Fruit fly (Drosophila melanogaster) whole organism, adult: ENCODE results near the gene CG13984.

Source experiments
- CG11617 ChIP-seq: fragments of 200-800 bp; sonication (Bioruptor generic); optimal IDR thresholded peaks from 2 replicates; lab custom pipeline; 2017; ENCODE audit warnings: mild to moderate bottlenecking, missing biosample characterization, missing genetic modification reagents, missing genetic modification characterization
- CG12768 ChIP-seq: fragments of 200-800 bp; sonication (Bioruptor generic); optimal IDR thresholded peaks from 2 replicates; lab custom pipeline; 2017; ENCODE audit warnings: missing biosample characterization, missing genetic modification characterization, mild to moderate bottlenecking, moderate library complexity, missing genetic modification reagents
- CG14711 ChIP-seq: fragments of 200-800 bp; sonication (Bioruptor generic); optimal IDR thresholded peaks from 2 replicates; lab custom pipeline; 2018; ENCODE audit warnings: missing biosample characterization, mild to moderate bottlenecking, missing genetic modification characterization, moderate library complexity
- CG1620 ChIP-seq: fragments of 200-800 bp; sonication (Bioruptor generic); optimal IDR thresholded peaks from 2 replicates; lab custom pipeline; 2016; ENCODE audit warnings: missing biosample characterization, missing genetic modification characterization
- CG33017 ChIP-seq: fragments of 200-800 bp; sonication (Bioruptor generic); optimal IDR thresholded peaks from 2 replicates; lab custom pipeline; 2018; ENCODE audit warnings: missing biosample characterization, mild to moderate bottlenecking, missing genetic modification characterization, moderate library complexity
- CG5204 ChIP-seq: fragments of 200-800 bp; sonication (Bioruptor generic); optimal IDR thresholded peaks from 2 replicates; lab custom pipeline; 2016; ENCODE audit warnings: missing biosample characterization, missing genetic modification characterization
- CG7045 ChIP-seq: fragments of 200-800 bp; sonication (Bioruptor generic); optimal IDR thresholded peaks from 2 replicates; lab custom pipeline; 2017; ENCODE audit warnings: missing biosample characterization, mild to moderate bottlenecking, missing genetic modification characterization
- CG7101 ChIP-seq: fragments of 200-800 bp; sonication (Bioruptor generic); optimal IDR thresholded peaks from 2 replicates; lab custom pipeline; 2018; ENCODE audit warnings: missing biosample characterization, mild to moderate bottlenecking, missing genetic modification characterization, moderate library complexity
- Clk ChIP-seq: fragments of 200-800 bp; sonication (Bioruptor generic); optimal IDR thresholded peaks from 2 replicates; lab custom pipeline; 2017; ENCODE audit warnings: missing biosample characterization, missing genetic modification characterization
- Crg-1 ChIP-seq: fragments of 200-800 bp; sonication (Bioruptor generic); optimal IDR thresholded peaks from 2 replicates; lab custom pipeline; 2016; ENCODE audit warnings: missing biosample characterization, missing genetic modification characterization
- Hr96 ChIP-seq: fragments of 200-800 bp; sonication (Bioruptor generic); optimal IDR thresholded peaks from 2 replicates; lab custom pipeline; 2016; ENCODE audit warnings: missing biosample characterization, missing genetic modification characterization
- Mnt ChIP-seq: fragments of 200-800 bp; sonication (Bioruptor generic); optimal IDR thresholded peaks from 2 replicates; lab custom pipeline; 2016; ENCODE audit warnings: missing biosample characterization, mild to moderate bottlenecking, missing genetic modification characterization
- bab1 ChIP-seq: fragments of 200-800 bp; sonication (Bioruptor generic); optimal IDR thresholded peaks from 3 replicates; lab custom pipeline; 2019; ENCODE audit warnings: missing biosample characterization, mild to moderate bottlenecking, missing genetic modification characterization, moderate library complexity
- cic ChIP-seq: fragments of 200-800 bp; sonication (Bioruptor generic); optimal IDR thresholded peaks from 2 replicates; lab custom pipeline; 2017; ENCODE audit warnings: missing biosample characterization, mild to moderate bottlenecking, missing genetic modification characterization, moderate library complexity
- cnc ChIP-seq, 2 experiments: fragments of >200 bp; optimal IDR thresholded peaks; 2 replicates each; lab custom pipeline; 2017
- kay ChIP-seq: fragments of 200-800 bp; sonication (Bioruptor generic); peaks from one replicate; lab custom pipeline; 2016; ENCODE audit warnings: missing biosample characterization, missing genetic modification characterization, borderline replicate concordance
- ovo ChIP-seq: fragments of 200-800 bp; sonication (Bioruptor generic); optimal IDR thresholded peaks from 2 replicates; lab custom pipeline; 2016; ENCODE audit warnings: missing biosample characterization, missing genetic modification characterization
- pad ChIP-seq: fragments of 200-800 bp; sonication (Bioruptor generic); optimal IDR thresholded peaks from 3 replicates; lab custom pipeline; 2017; ENCODE audit warnings: missing biosample characterization, missing genetic modification characterization, mild to moderate bottlenecking, moderate library complexity, missing genetic modification reagents
- tj ChIP-seq: fragments of 200-800 bp; sonication (Bioruptor generic); optimal IDR thresholded peaks from 3 replicates; lab custom pipeline; 2017; ENCODE audit warnings: missing biosample characterization, mild to moderate bottlenecking, missing genetic modification characterization, moderate library complexity
- toe ChIP-seq: fragments of 200-800 bp; sonication (Bioruptor generic); optimal IDR thresholded peaks from 2 replicates; lab custom pipeline; 2016; ENCODE audit warnings: missing biosample characterization, missing genetic modification characterization

Gene CG13984

DNA sequence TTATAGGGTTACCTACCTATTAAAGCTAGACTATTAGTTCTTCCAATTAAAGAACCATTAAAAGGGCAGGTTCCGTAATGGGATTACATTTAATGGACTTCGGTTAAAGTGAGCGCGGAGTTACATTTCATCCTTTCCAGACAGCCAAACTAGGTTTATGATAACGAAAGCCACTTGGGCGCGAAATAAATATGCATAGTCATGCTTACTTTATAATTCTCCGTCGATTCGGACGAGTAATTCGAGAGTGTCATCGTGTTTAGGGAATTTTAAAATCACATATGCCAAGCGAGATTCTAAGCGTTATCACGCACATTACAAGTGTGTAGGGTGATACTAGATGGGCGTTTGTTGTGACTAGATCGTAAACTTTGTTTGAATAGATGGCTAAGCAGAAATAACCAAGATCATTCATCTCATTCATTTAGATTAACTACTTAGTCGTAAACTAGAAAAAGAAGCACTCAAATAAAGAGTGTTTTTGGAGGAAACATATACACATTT is 31.7 kb downstream of the CG13984 start:
- TF ChIP-seq kay (GFP tag; lab: Kevin White, UChicago) (peak; percentile 95), toe (no peak), cnc (optimal IDR thresholded peaks at IDR 0.05; lab: Kevin White, UChicago) (peak; percentile 57 to 99)

dm6 chr2L:6341246-6341645 is 32.6 kb downstream of the CG13984 start:
- no peak for TF ChIP-seq CG7045 (GFP tag; lab: Kevin White, UChicago)
- TF ChIP-seq toe = no peak
- TF ChIP-seq Crg-1 (GFP tag; lab: Kevin White, UChicago) = no peak
- TF ChIP-seq cic (GFP tag; lab: Kevin White, UChicago) = no peak
- no peak for TF ChIP-seq bab1 (GFP tag; lab: Kevin White, UChicago)
- peak; percentile 91 for TF ChIP-seq kay (GFP tag; lab: Kevin White, UChicago)

DNA sequence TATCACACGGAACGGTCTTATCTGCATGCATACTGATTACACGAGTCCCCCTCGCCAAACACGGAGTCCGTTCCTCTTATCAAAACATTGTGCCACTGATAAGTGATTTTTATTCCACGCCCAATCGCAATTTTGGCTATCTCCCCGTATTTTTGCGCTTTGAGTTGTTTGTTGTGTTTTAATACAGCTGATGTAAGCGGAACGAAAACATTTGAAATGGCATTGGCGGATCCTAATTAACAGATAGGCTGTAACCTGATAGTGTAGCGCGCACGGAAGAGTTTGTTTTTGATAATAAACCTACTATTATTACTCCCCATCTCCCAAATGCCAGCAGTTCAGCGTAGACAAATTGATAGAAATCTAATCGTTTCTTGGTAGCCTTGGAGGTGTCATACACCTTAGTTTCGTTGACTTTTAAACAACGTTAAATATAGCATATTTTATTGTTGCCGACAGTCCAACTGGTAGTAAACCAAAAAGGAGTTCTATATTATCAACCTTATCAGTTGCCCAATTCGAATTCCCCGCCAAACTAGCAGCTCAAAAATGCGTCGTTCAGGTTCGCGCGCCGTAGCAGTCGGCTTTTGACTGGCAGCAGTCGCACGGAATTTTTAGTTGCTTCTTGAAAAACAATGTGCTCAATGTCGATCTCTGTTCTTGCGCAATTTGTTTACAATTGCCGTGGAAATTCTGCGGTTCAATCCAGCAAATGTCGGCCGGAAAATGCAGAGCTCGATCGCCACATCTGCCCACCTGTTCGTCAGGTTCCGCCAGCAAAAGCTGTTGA is 34.7 kb downstream of the CG13984 start:
- TF ChIP-seq cic (GFP tag; lab: Kevin White, UChicago) (peak; percentile 94), CG33017 (no peak), CG7045 (GFP tag; lab: Kevin White, UChicago) (no peak), Mnt (GFP tag; lab: Kevin White, UChicago) (peak; percentile 68), kay (GFP tag; lab: Kevin White, UChicago) (peak; percentile 92), CG11617 (GFP tag; lab: Kevin White, UChicago) (no peak), Hr96 (GFP tag; lab: Kevin White, UChicago) (no peak), CG12768 (peak; percentile 34)

DNA sequence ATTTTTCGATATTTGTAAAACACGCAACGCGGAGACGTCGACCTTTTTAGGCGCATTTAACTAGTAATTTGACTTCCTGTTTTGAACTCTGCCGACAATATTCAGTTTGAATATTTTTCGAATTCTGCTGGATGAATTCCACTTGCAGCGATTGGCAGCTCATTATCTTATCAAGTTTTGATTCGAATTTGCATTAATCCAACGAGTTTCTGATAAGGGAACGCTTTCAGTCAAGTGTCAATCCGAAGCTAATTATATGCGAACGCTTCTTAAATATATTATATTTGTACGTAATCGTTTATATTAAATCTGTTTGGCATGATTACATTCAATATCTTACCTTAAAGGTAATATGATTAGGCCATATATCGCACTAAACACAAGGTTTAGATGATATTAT is 39.7 kb downstream of the CG13984 start, which contains the start of gene CG9497:
TSS of gene CG9497 (minus strand) at position 101 of the 400 bp plus-strand sequence.
- TF ChIP-seq kay (GFP tag; lab: Kevin White, UChicago) = peak; percentile 74
- TF ChIP-seq cic (GFP tag; lab: Kevin White, UChicago) = no peak

- TF ChIP-seq CG1620 (GFP tag; lab: Kevin White, UChicago) (no peak), CG12768 (peak; percentile 96), Crg-1 (GFP tag; lab: Kevin White, UChicago) (peak; percentile 31), cnc (optimal IDR thresholded peaks at IDR 0.05; lab: Kevin White, UChicago) (peak in 1 of 2 experiments; percentile 90), CG14711 (tag; lab: Kevin White, UChicago) (peak; percentile 86), CG7045 (GFP tag; lab: Kevin White, UChicago) (peak; percentile 47), Clk (peak; percentile 91), CG5204 (GFP tag; lab: Kevin White, UChicago) (peak; percentile 72), ovo (peak; percentile 2), kay (GFP tag; lab: Kevin White, UChicago) (peak; percentile 52), toe (peak; percentile 38), Hr96 (GFP tag; lab: Kevin White, UChicago) (peak; percentile 32), CG33017 (peak; percentile 97), CG11617 (GFP tag; lab: Kevin White, UChicago) (peak; percentile 89), tj (GFP tag; lab: Kevin White, UChicago) (peak; percentile 61), pad (GFP tag; lab: Kevin White, UChicago) (peak; percentile 80), cic (GFP tag; lab: Kevin White, UChicago) (peak; percentile 34), Mnt (GFP tag; lab: Kevin White, UChicago) (peak; percentile 13), CG7101 (tag; lab: Kevin White, UChicago) (peak; percentile 93), bab1 (GFP tag; lab: Kevin White, UChicago) (no peak)
These were observed 42.6 kb downstream of the CG13984 start, which contains the start of gene CG9498 for dm6 chr2L:6350984-6351808. Gene CG9498 (minus strand): TSS chr2L:6351034.

DNA sequence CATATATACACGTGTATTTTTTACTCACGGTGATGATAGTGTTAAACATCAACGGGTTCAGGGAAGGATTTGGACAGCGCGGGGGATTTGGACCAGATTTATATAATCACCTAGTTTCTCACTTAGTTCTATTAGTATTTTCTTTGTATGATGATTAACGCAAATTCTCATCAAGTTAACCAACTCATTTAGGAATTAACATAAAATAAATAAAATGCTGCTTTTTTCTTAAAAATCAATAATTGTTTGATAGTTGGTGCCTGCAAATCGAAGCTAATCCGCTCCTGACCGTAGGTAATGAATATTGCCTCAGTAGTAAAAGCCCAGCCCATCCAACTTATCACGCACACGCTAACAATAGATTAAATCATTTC is 43.2 kb downstream of the CG13984 start:
- TF ChIP-seq toe (peak; percentile 94), bab1 (GFP tag; lab: Kevin White, UChicago) (peak; percentile 46), Clk (peak; percentile 90), CG5204 (GFP tag; lab: Kevin White, UChicago) (peak; percentile 95), Crg-1 (GFP tag; lab: Kevin White, UChicago) (peak; percentile 74), cnc (optimal IDR thresholded peaks at IDR 0.05; lab: Kevin White, UChicago) (no peak), CG11617 (GFP tag; lab: Kevin White, UChicago) (peak; percentile 87), CG33017 (peak; percentile 95), CG14711 (tag; lab: Kevin White, UChicago) (peak; percentile 89), ovo (peak; percentile 55), tj (GFP tag; lab: Kevin White, UChicago) (peak; percentile 54), CG7045 (GFP tag; lab: Kevin White, UChicago) (peak; percentile 91), Hr96 (GFP tag; lab: Kevin White, UChicago) (peak; percentile 92), CG7101 (tag; lab: Kevin White, UChicago) (peak; percentile 95), pad (GFP tag; lab: Kevin White, UChicago) (peak; percentile 83), CG12768 (peak; percentile 96), CG1620 (GFP tag; lab: Kevin White, UChicago) (peak; percentile 64), cic (GFP tag; lab: Kevin White, UChicago) (peak; percentile 98), Mnt (GFP tag; lab: Kevin White, UChicago) (peak; percentile 85), kay (GFP tag; lab: Kevin White, UChicago) (peak; percentile 98)
